Worm (Caenorhabditis elegans) whole organism, early embryonic: ENCODE data around the gene his-70.

Experiments used
- B0310.2 ChIP-seq: sonication (generic microtip); optimal IDR thresholded peaks from 2 replicates; lab custom pipeline; 2016; ENCODE audit warnings: mild to moderate bottlenecking, missing genetic modification characterization, missing compliant biosample characterization
- F13C5.2 ChIP-seq: sonication (generic microtip); optimal IDR thresholded peaks from 2 replicates; lab custom pipeline; 2017; ENCODE audit warnings: mild to moderate bottlenecking, missing genetic modification characterization, inconsistent platforms, missing compliant biosample characterization
- aly-1 ChIP-seq: sonication (generic microtip); optimal IDR thresholded peaks from 2 replicates; lab custom pipeline; 2016; ENCODE audit warnings: missing genetic modification characterization, missing compliant biosample characterization
- ama-1 ChIP-seq: fragments of 150-350 bp; optimal IDR thresholded peaks from 2 replicates; lab custom pipeline; 2014
- ceh-13 ChIP-seq: fragments of 200-800 bp; sonication (Bioruptor generic); optimal IDR thresholded peaks from 2 replicates; lab custom pipeline; 2018; ENCODE audit warnings: mild to moderate bottlenecking, missing genetic modification characterization, missing compliant biosample characterization
- ceh-36 ChIP-seq: sonication (generic microtip); optimal IDR thresholded peaks from 2 replicates; lab custom pipeline; 2016; ENCODE audit warnings: missing genetic modification characterization, inconsistent platforms, missing compliant biosample characterization
- ets-7 ChIP-seq: sonication (generic microtip); optimal IDR thresholded peaks from 2 replicates; lab custom pipeline; 2016; ENCODE audit warnings: missing genotype, missing genetic modification characterization, missing compliant biosample characterization
- flt-1 ChIP-seq: fragments of 200-800 bp; sonication (Bioruptor generic); IDR thresholded peaks from 2 replicates; pipeline ENCODE4 v1.3.6; 2022; ENCODE audit warnings: missing genetic modification characterization, missing compliant biosample characterization
- hmbx-1 ChIP-seq: sonication (generic microtip); optimal IDR thresholded peaks from 2 replicates; lab custom pipeline; 2016; ENCODE audit warnings: mild to moderate bottlenecking, missing genetic modification characterization, missing compliant biosample characterization
- hmg-4 ChIP-seq: fragments of 200-800 bp; sonication (Bioruptor generic); optimal IDR thresholded peaks from 2 replicates; lab custom pipeline; 2018; ENCODE audit warnings: mild to moderate bottlenecking, missing genetic modification characterization, missing compliant biosample characterization
- hnd-1 ChIP-seq: sonication (generic microtip); optimal IDR thresholded peaks from 2 replicates; lab custom pipeline; 2016; ENCODE audit warnings: missing genetic modification characterization, missing compliant biosample characterization
- pes-1 ChIP-seq: fragments of 200-800 bp; sonication (Bioruptor generic); IDR thresholded peaks from 2 replicates; pipeline ENCODE4 v1.3.6; 2022; ENCODE audit warnings: missing genetic modification reagents, missing genetic modification characterization, missing compliant biosample characterization
- scrt-1 ChIP-seq: fragments of 200-800 bp; sonication (Bioruptor generic); IDR thresholded peaks from 2 replicates; pipeline ENCODE4 v1.3.6; 2022; ENCODE audit warnings: missing genetic modification characterization, missing compliant biosample characterization
- sea-1 ChIP-seq: fragments of 200-800 bp; sonication (Bioruptor generic); conservative IDR thresholded peaks from 2 replicates; pipeline ENCODE4 v1.3.6; 2022; ENCODE audit warnings: missing genetic modification characterization, missing compliant biosample characterization
- tbx-11 ChIP-seq: fragments of 200-800 bp; sonication (Bioruptor generic); IDR thresholded peaks from 2 replicates; pipeline ENCODE4 v1.3.6; 2022; ENCODE audit warnings: missing genetic modification characterization, missing compliant biosample characterization
- tbx-37 ChIP-seq: fragments of 200-800 bp; sonication (Bioruptor generic); conservative IDR thresholded peaks from 2 replicates; pipeline ENCODE4 v1.3.6; 2022; ENCODE audit warnings: missing genetic modification reagents, missing genetic modification characterization, missing compliant biosample characterization
- tra-4 ChIP-seq: sonication (generic microtip); optimal IDR thresholded peaks from 2 replicates; lab custom pipeline; 2017; ENCODE audit warnings: missing genetic modification characterization, missing compliant biosample characterization

his-70 gene

DNA sequence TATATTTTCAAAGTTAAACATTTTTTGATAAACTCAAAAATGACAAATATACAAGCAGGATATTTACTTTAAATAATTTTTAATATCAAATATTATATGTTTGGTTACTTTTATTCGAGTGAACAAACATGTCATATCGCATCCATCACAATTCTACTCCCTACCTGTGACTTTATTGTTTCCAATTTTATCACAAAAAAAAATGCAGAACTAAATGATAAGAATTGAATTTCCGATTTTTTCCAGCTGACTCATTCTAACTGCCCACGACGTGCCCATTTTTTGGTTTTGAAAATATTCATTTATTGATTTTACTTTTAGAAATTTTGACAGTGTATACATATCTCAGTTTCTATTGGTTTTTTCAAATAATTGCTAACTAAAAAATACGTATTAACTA lies 48.9 kb downstream of the his-70 start:
- no peak for TF ChIP-seq aly-1 (tag; lab: Kevin White, UChicago)
- TF ChIP-seq ama-1 (lab: Kevin White, UChicago) = no peak
- TF ChIP-seq hmbx-1 = no peak
- no peak for TF ChIP-seq ets-7 (tag; lab: Kevin White, UChicago)
- TF ChIP-seq hnd-1 (tag; lab: Kevin White, UChicago) = no peak
- TF ChIP-seq tbx-11 (GFP tag; lab: Robert Waterston, UW) = no peak
- TF ChIP-seq ceh-36 = no peak
- TF ChIP-seq sea-1 (GFP tag; lab: Robert Waterston, UW) = no peak
- TF ChIP-seq scrt-1 (GFP tag; lab: Robert Waterston, UW) = no peak
- TF ChIP-seq flt-1 = no peak
- no peak for TF ChIP-seq ceh-13 (GFP tag; lab: Kevin White, UChicago)
- TF ChIP-seq hmg-4 (GFP tag; lab: Kevin White, UChicago) = no peak
- TF ChIP-seq pes-1 (GFP tag; lab: Robert Waterston, UW) = no peak
- no peak for TF ChIP-seq tra-4 (tag; lab: Kevin White, UChicago)
- TF ChIP-seq tbx-37 (GFP tag; lab: Robert Waterston, UW) = no peak
- no peak for TF ChIP-seq B0310.2 (tag; lab: Kevin White, UChicago)
- no peak for TF ChIP-seq F13C5.2 (tag; lab: Kevin White, UChicago)

ce11 chrIII:4010168-4010567 lies 49.8 kb downstream of the his-70 start:
- TF ChIP-seq F13C5.2 (tag; lab: Kevin White, UChicago) (peak; percentile 31), hmg-4 (GFP tag; lab: Kevin White, UChicago) (peak; percentile 57), aly-1 (tag; lab: Kevin White, UChicago) (peak; percentile 69), tra-4 (tag; lab: Kevin White, UChicago) (no peak)
